Worm (Caenorhabditis elegans): ENCODE data around the gene spe-17.

The spe-17 gene

ce11 chrIV:12013120-12013519 is at the start of gene spe-17:
Gene spe-17 (plus strand): TSS chrIV:12013420.
- TF ChIP-seq nhr-28 (tag; optimal IDR thresholded peaks at IDR 0.05), result no peak
- TF ChIP-seq unc-120 (tag; optimal IDR thresholded peaks at IDR 0.05; ENCODE audit: poor library complexity, severe bottlenecking), result no peak
- no peak for TF ChIP-seq nhr-76 (tag; optimal IDR thresholded peaks at IDR 0.05)
- no peak for TF ChIP-seq elt-1 (tag; optimal IDR thresholded peaks at IDR 0.05; ENCODE audit: borderline replicate concordance, insufficient read depth)
- no peak for TF ChIP-seq ceh-39 (tag; optimal IDR thresholded peaks at IDR 0.05)
- TF ChIP-seq sem-2 (GFP tag; optimal IDR thresholded peaks at IDR 0.05), result no peak
- TF ChIP-seq bed-3 (GFP tag; optimal IDR thresholded peaks at IDR 0.05), result no peak
- TF ChIP-seq pha-4 (tag; optimal IDR thresholded peaks at IDR 0.05), result no peak
- TF ChIP-seq mab-5 (tag; optimal IDR thresholded peaks at IDR 0.05), result no peak
- no peak for TF ChIP-seq elt-3 (tag; optimal IDR thresholded peaks at IDR 0.05)
- no peak for TF ChIP-seq lin-13 (tag; optimal IDR thresholded peaks at IDR 0.05)
- TF ChIP-seq nhr-12 (tag; optimal IDR thresholded peaks at IDR 0.05), result no peak
- TF ChIP-seq lsy-2 (tag; optimal IDR thresholded peaks at IDR 0.05), result no peak
- TF ChIP-seq flh-1 (GFP tag; optimal IDR thresholded peaks at IDR 0.05), result no peak
- no peak for TF ChIP-seq unc-39 (tag; optimal IDR thresholded peaks at IDR 0.05)

ce11 chrIV:11965327-11965726 is 47.9 kb upstream of the spe-17 start, which contains the start of gene srj-1:
Gene srj-1 (minus strand): TSS chrIV:11965427.
- TF ChIP-seq nhr-12 (tag; optimal IDR thresholded peaks at IDR 0.05) (no peak), sem-2 (GFP tag; optimal IDR thresholded peaks at IDR 0.05) (no peak), ham-2 (GFP tag; optimal IDR thresholded peaks at IDR 0.05) (no peak), drap-1 (GFP tag; optimal IDR thresholded peaks at IDR 0.05) (no peak), mab-5 (tag; optimal IDR thresholded peaks at IDR 0.05) (no peak), unc-62 (GFP tag; optimal IDR thresholded peaks at IDR 0.05) (no peak), hlh-1 (tag; optimal IDR thresholded peaks at IDR 0.05) (no peak), nhr-76 (tag; optimal IDR thresholded peaks at IDR 0.05) (no peak), mep-1 (tag; optimal IDR thresholded peaks at IDR 0.05) (no peak), nhr-2 (tag; optimal IDR thresholded peaks at IDR 0.05) (no peak), unc-120 (tag; optimal IDR thresholded peaks at IDR 0.05; ENCODE audit: poor library complexity, severe bottlenecking) (no peak), unc-39 (tag; optimal IDR thresholded peaks at IDR 0.05) (no peak), ceh-43 (GFP tag; optimal IDR thresholded peaks at IDR 0.05) (no peak), pha-4 (tag; optimal IDR thresholded peaks at IDR 0.05) (no peak), bed-3 (GFP tag; optimal IDR thresholded peaks at IDR 0.05) (no peak)

ce11 chrIV:11970171-11970570 is 43.0 kb upstream of the spe-17 start, which contains the start of gene ZK829.9:
Gene ZK829.9 (plus strand): TSS chrIV:11970534.
- TF ChIP-seq sem-2 (GFP tag; optimal IDR thresholded peaks at IDR 0.05), result no peak
- no peak for TF ChIP-seq ceh-83 (GFP tag; optimal IDR thresholded peaks at IDR 0.05)
- no peak for TF ChIP-seq nhr-76 (tag; optimal IDR thresholded peaks at IDR 0.05)
- no peak for TF ChIP-seq ceh-43 (GFP tag; optimal IDR thresholded peaks at IDR 0.05)
- TF ChIP-seq unc-120 (tag; optimal IDR thresholded peaks at IDR 0.05; ENCODE audit: poor library complexity, severe bottlenecking), result no peak
- no peak for TF ChIP-seq M03D4.4 (tag; optimal IDR thresholded peaks at IDR 0.05)
- no peak for TF ChIP-seq flh-1 (GFP tag; optimal IDR thresholded peaks at IDR 0.05)
- TF ChIP-seq pha-4 (tag; optimal IDR thresholded peaks at IDR 0.05), result no peak
- TF ChIP-seq drap-1 (GFP tag; optimal IDR thresholded peaks at IDR 0.05), result no peak
- no peak for TF ChIP-seq mab-5 (tag; optimal IDR thresholded peaks at IDR 0.05)

ce11 chrIV:11986407-11986806 is 26.8 kb upstream of the spe-17 start:
- TF ChIP-seq unc-39 (tag; optimal IDR thresholded peaks at IDR 0.05), result no peak
- TF ChIP-seq unc-62 (GFP tag; optimal IDR thresholded peaks at IDR 0.05), result no peak
- no peak for TF ChIP-seq nhr-12 (tag; optimal IDR thresholded peaks at IDR 0.05)
- no peak for TF ChIP-seq bed-3 (GFP tag; optimal IDR thresholded peaks at IDR 0.05)
- no peak for TF ChIP-seq mab-5 (tag; optimal IDR thresholded peaks at IDR 0.05)
- TF ChIP-seq zip-8 (tag; optimal IDR thresholded peaks at IDR 0.05), result no peak
- TF ChIP-seq mep-1 (tag; optimal IDR thresholded peaks at IDR 0.05), result no peak
- TF ChIP-seq ceh-43 (GFP tag; optimal IDR thresholded peaks at IDR 0.05), result no peak
- no peak for TF ChIP-seq sem-2 (GFP tag; optimal IDR thresholded peaks at IDR 0.05)
- TF ChIP-seq cnd-1 (tag; optimal IDR thresholded peaks at IDR 0.05), result no peak
- TF ChIP-seq elt-3 (tag; optimal IDR thresholded peaks at IDR 0.05), result no peak
- no peak for TF ChIP-seq ceh-83 (GFP tag; optimal IDR thresholded peaks at IDR 0.05)
- no peak for TF ChIP-seq snpc-4 (tag; optimal IDR thresholded peaks at IDR 0.05)
- no peak for TF ChIP-seq nhr-76 (tag; optimal IDR thresholded peaks at IDR 0.05)
- TF ChIP-seq flh-1 (GFP tag; optimal IDR thresholded peaks at IDR 0.05), result no peak

- no peak for TF ChIP-seq unc-120 (tag; optimal IDR thresholded peaks at IDR 0.05; ENCODE audit: poor library complexity, severe bottlenecking)
- no peak for TF ChIP-seq zip-8 (tag; optimal IDR thresholded peaks at IDR 0.05)
- TF ChIP-seq nhr-28 (tag; optimal IDR thresholded peaks at IDR 0.05), result no peak
- no peak for TF ChIP-seq lsy-2 (tag; optimal IDR thresholded peaks at IDR 0.05)
- no peak for TF ChIP-seq bed-3 (GFP tag; optimal IDR thresholded peaks at IDR 0.05)
- TF ChIP-seq sptf-1 (tag; optimal IDR thresholded peaks at IDR 0.05), result no peak
Measured at ce11 chrIV:12005090-12005770, 8.0 kb upstream of the spe-17 start.
